Fruit fly (Drosophila melanogaster): ENCODE measurements around the gene CG5653.

dm6 chr3L:8996899-8997685 lies 30.9 kb upstream of the CG5653 start:
- TF ChIP-seq usp (GFP tag; optimal IDR thresholded peaks at IDR 0.05) (no peak), psq (optimal IDR thresholded peaks at IDR 0.05) (no peak), pan (optimal IDR thresholded peaks at IDR 0.05) (no peak), Dll (optimal IDR thresholded peaks at IDR 0.05) (peak; percentile 81)
